Fruit fly (Drosophila melanogaster): Measurements from ENCODE around the gene p.

- TF ChIP-seq HHEX (GFP tag; optimal IDR thresholded peaks at IDR 0.05) (no peak), knrl (GFP tag; IDR thresholded peaks at IDR 0.05; ENCODE audit: partially characterized antibody) (no peak), h (optimal IDR thresholded peaks at IDR 0.05) (no peak), mam (GFP tag; optimal IDR thresholded peaks at IDR 0.05) (no peak), fd3F (GFP tag; optimal IDR thresholded peaks at IDR 0.05) (no peak), PHDP (tag; optimal IDR thresholded peaks at IDR 0.05) (no peak), CHES-1-like (GFP tag; optimal IDR thresholded peaks at IDR 0.05) (no peak), trh (GFP tag; optimal IDR thresholded peaks at IDR 0.05) (no peak), zfh1 (GFP tag; IDR thresholded peaks at IDR 0.05) (no peak), CG7745 (tag; optimal IDR thresholded peaks at IDR 0.05) (no peak), CG33213 (GFP tag; optimal IDR thresholded peaks at IDR 0.05) (no peak)
Observed at dm6 chr3R:8620737-8621136, 49.7 kb downstream of the p start.

All from whole organism, embryonic.